Fruit fly (Drosophila melanogaster): ENCODE data around the gene foi.

DNA sequence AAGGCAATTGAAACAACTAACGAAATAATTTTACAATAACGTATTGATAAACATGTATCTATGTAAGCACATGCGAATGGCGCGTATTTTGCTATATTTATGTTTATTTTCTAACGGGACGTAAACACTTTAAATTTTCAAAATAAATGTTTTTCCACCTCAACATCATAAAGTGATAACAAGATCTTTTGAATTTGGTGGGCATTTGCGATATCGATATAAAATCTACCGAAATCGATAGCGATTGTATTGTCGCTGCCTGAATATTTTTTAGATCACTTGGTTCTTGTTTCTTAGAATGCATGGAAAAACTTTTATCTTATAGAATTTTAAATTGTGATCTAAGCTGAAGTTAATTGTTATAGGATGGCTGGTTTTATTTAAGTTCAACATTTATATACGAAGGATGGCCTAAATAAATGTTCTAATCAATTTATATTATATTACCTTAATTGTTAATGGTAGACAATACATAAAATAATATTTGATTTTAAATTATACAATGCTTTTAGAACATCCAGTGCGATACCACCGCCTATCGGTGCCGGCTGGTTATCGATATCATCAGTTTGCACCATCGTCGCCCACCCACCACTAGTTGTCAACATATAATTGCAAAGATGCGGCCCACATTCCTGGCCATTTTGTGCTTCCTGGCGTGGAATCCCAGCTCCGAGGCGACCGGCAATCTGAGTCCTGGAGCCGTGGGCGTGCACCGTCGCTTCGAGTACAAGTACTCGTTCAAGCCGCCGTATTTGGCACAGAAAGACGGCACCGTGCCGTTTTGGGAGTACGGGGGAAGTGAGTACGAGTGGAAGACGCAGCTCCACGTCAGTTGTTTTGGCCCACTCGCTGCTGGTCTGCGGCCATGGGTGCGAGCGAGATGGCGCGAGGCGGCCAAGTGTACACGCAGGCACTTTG is 9.6 kb downstream of the foi start, which contains the start of gene ergic53:
- TF ChIP-seq pan (optimal IDR thresholded peaks at IDR 0.05) (no peak), CG8478 (optimal IDR thresholded peaks at IDR 0.05) (no peak)
